Fruit fly (Drosophila melanogaster): ENCODE measurements around the gene ftz-f1.

ftz-f1 gene

DNA sequence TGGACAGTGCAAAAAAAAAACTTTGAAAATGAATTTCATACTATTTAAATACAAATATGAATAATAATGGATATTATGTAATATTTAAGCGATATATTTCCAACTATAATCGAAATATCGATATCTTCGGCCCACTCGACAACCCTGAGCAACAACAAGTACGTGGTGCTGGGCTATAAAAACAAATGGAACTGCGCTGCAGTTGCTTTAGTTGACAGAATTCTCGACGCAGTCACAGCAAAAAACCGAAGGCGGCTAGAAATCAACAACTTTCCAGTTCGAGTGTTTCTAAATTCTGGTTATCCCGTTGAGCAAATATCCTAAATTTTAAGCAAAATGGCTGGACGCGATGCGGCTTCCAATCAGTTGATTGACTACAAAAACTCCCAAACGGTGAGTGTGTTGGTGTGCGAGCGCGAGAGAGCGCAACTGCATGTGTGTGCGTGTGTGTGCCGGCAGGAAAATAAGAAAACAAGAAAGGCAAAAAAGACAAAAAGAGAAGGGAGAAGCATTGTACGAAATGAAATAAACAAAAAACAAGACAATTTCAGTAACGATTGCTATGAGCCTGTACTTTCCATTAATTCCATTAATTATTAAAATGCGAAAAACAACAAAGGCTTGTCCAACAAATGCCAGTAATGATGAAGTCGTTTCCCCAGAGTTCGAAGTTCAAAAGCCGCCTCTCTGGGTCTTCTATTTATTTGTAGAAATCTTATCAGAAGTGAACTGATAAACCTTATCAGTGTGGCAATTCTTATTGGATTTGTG lies 21.5 kb upstream of the ftz-f1 start, which contains the start of gene Cat:
Gene Cat (plus strand): TSS at position 155 of the 771 bp plus-strand sequence.
- TF ChIP-seq CG10348 (GFP tag; IDR thresholded peaks at IDR 0.05), result peak; percentile 26; the same call in 1 of the 2 replicates
- TF ChIP-seq CG14655 (GFP tag; optimal IDR thresholded peaks at IDR 0.05), result peak; percentile 98
- TF ChIP-seq CG32121 (GFP tag; IDR thresholded peaks at IDR 0.05), result peak; percentile 99
- peak; percentile 96 for TF ChIP-seq CG9948 (tag; optimal IDR thresholded peaks at IDR 0.05)
- peak; percentile 99 for TF ChIP-seq CG15710 (tag; optimal IDR thresholded peaks at IDR 0.05)
- TF ChIP-seq Pif1B (GFP tag; optimal IDR thresholded peaks at IDR 0.05), result peak; percentile 99
- peak; percentile 100 for TF ChIP-seq CG13204 (GFP tag; optimal IDR thresholded peaks at IDR 0.05)
- peak; percentile 96 for TF ChIP-seq D1 (tag; optimal IDR thresholded peaks at IDR 0.05)
- TF ChIP-seq CG4496 (GFP tag; IDR thresholded peaks at IDR 0.05), result peak; percentile 99
- peak; percentile 99 for TF ChIP-seq Snoo (tag; optimal IDR thresholded peaks at IDR 0.05)
- TF ChIP-seq Pif1A (GFP tag; optimal IDR thresholded peaks at IDR 0.05), result peak; percentile 99
- peak; percentile 99 for TF ChIP-seq CG34367 (tag; optimal IDR thresholded peaks at IDR 0.05)
- peak; percentile 97 for TF ChIP-seq EcR (GFP tag; optimal IDR thresholded peaks at IDR 0.05)
- peak; percentile 98 for TF ChIP-seq rn (GFP tag; IDR thresholded peaks at IDR 0.05)
- peak; percentile 100 for TF ChIP-seq CG12605 (GFP tag; IDR thresholded peaks at IDR 0.05)
- peak; percentile 99 for TF ChIP-seq Ets98B (GFP tag; IDR thresholded peaks at IDR 0.05)
- TF ChIP-seq CG8301 (tag; optimal IDR thresholded peaks at IDR 0.05), result peak; percentile 97
- peak; percentile 98 for TF ChIP-seq CG8159 (tag; optimal IDR thresholded peaks at IDR 0.05)
- TF ChIP-seq fd96Ca (GFP tag; IDR thresholded peaks at IDR 0.05), result peak; percentile 98; the same call in 2 of the 3 replicates
- TF ChIP-seq gl (tag; optimal IDR thresholded peaks at IDR 0.05), result peak; percentile 100
- peak; percentile 99 for TF ChIP-seq CG17806 (tag; optimal IDR thresholded peaks at IDR 0.05)

DNA sequence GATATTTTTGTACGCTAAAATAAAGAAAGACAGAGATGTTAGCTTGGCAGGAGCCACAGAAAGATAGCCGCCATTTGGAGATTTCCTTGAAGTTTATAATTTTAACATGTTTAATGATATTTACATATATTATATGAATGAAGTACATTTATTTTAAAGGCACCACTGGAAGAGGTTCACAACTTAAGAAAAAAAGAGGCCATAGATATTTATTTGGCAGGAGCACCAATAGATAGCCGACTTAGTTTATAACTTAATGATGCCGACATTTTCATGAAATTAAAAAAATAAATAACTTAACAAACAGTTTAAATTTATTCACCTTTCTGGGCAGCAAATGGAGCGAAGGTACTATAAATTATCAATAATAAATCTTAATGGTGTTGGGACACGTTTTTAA lies 20.9 kb upstream of the ftz-f1 start:
- no peak for TF ChIP-seq CG34367 (tag; optimal IDR thresholded peaks at IDR 0.05)
- no peak for TF ChIP-seq CG10348 (GFP tag; IDR thresholded peaks at IDR 0.05)
- no peak for TF ChIP-seq CG15710 (tag; optimal IDR thresholded peaks at IDR 0.05)
- TF ChIP-seq CG9948 (tag; optimal IDR thresholded peaks at IDR 0.05), result no peak
- no peak for TF ChIP-seq CG8159 (tag; optimal IDR thresholded peaks at IDR 0.05)
- TF ChIP-seq EcR (GFP tag; optimal IDR thresholded peaks at IDR 0.05), result no peak
- no peak for TF ChIP-seq Pif1B (GFP tag; optimal IDR thresholded peaks at IDR 0.05)
- TF ChIP-seq gl (tag; optimal IDR thresholded peaks at IDR 0.05), result no peak
- TF ChIP-seq Snoo (tag; optimal IDR thresholded peaks at IDR 0.05), result no peak
- no peak for TF ChIP-seq Pif1A (GFP tag; optimal IDR thresholded peaks at IDR 0.05)

DNA sequence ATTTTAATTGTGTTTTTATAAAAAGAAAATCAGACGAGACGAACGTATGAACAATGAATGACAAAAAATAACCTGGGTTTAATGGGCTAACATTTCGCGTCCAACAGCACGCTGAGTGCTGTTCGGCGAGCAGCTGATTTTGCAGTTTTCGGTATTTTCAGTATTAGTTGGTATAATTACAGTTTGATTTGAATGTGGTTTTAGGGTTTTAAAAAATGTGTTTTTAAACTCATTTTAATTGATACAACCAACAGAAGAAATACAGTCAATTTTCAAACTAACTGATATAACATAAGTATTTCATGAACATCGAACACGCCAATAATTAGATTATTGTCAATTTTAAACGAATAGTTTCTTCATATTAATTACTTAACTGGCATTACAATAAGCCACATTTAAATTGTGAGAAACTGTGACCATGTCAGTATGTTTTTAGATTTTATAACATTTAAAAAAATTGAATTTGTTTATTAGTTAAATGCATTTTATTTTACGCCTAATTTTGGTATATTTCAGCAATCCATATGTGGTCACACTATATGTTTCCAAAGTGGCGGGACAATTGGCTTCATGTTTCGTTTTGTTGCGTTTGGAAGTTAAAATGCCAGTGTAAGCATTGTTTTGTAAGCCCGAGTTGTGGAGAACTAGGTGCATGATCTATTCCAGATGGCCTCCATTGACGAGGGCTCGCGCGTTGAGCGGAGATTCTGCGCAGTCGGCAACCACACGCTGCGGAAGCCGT lies 19.7 kb upstream of the ftz-f1 start, which contains the start of the genes CG14073 and HipHop:
Gene CG14073 (minus strand): TSS at position 38 of the 745 bp plus-strand sequence.
Gene HipHop (plus strand): TSS at position 534 of the 745 bp plus-strand sequence.
- TF ChIP-seq Snoo (tag; optimal IDR thresholded peaks at IDR 0.05), result no peak
- TF ChIP-seq Ets98B (GFP tag; IDR thresholded peaks at IDR 0.05), result no peak
- no peak for TF ChIP-seq CG17806 (tag; optimal IDR thresholded peaks at IDR 0.05)
- no peak for TF ChIP-seq CG9948 (tag; optimal IDR thresholded peaks at IDR 0.05)
- TF ChIP-seq CG10348 (GFP tag; IDR thresholded peaks at IDR 0.05), result no peak
- TF ChIP-seq D1 (tag; optimal IDR thresholded peaks at IDR 0.05), result no peak
- TF ChIP-seq CG8301 (tag; optimal IDR thresholded peaks at IDR 0.05), result no peak
- TF ChIP-seq CG32121 (GFP tag; IDR thresholded peaks at IDR 0.05), result no peak
- TF ChIP-seq rn (GFP tag; IDR thresholded peaks at IDR 0.05), result no peak
- TF ChIP-seq CG15710 (tag; optimal IDR thresholded peaks at IDR 0.05), result no peak
- no peak for TF ChIP-seq gl (tag; optimal IDR thresholded peaks at IDR 0.05)
- no peak for TF ChIP-seq CG4496 (GFP tag; IDR thresholded peaks at IDR 0.05)
- TF ChIP-seq CG14655 (GFP tag; optimal IDR thresholded peaks at IDR 0.05), result no peak
- no peak for TF ChIP-seq fd96Ca (GFP tag; IDR thresholded peaks at IDR 0.05)
- TF ChIP-seq EcR (GFP tag; optimal IDR thresholded peaks at IDR 0.05), result no peak
- TF ChIP-seq Pif1B (GFP tag; optimal IDR thresholded peaks at IDR 0.05), result no peak
- no peak for TF ChIP-seq CG12605 (GFP tag; IDR thresholded peaks at IDR 0.05)
- no peak for TF ChIP-seq CG8159 (tag; optimal IDR thresholded peaks at IDR 0.05)
- TF ChIP-seq Pif1A (GFP tag; optimal IDR thresholded peaks at IDR 0.05), result no peak
- no peak for TF ChIP-seq CG34367 (tag; optimal IDR thresholded peaks at IDR 0.05)

DNA sequence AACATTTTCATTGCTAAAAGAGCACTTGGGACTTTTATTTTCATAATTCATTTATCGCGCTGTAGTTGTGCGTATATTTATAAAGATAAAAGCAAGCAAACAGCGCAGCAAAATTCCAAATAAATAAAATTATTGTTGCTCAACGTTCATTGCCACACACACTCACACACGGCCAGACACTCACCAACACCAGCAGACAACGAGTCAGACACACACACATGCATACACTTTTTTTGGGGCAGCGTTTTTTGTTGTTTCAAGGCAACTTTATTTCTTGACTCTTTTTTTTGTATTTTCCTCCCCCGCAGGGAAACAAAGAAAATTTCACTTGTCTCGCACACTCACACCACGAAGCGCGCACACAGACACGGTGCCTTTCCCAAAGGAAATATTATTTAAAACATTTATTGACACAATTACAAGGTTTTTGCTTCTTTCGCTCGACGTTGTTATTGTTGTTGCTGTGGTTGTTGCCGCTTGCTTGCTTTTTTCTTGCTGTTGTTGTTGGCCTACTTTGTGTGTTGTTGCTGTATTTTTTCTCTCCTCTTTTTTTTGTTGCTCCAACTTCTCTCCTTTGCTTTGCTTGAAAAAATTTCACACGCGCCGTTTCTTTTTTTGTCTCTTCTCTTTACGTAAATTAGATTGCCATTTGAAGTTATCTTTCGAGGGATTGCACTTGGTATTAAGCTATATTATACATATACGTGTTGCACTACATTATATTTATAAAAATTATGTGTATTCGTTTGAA lies 19.0 kb upstream of the ftz-f1 start:
- TF ChIP-seq fd96Ca (GFP tag; IDR thresholded peaks at IDR 0.05) (no peak; the same call in 1 of the 3 replicates), CG13204 (GFP tag; optimal IDR thresholded peaks at IDR 0.05) (peak; percentile 85), CG32121 (GFP tag; IDR thresholded peaks at IDR 0.05) (peak; percentile 50; the same call in 1 of the 2 replicates), CG8301 (tag; optimal IDR thresholded peaks at IDR 0.05) (peak; percentile 50), CG10348 (GFP tag; IDR thresholded peaks at IDR 0.05) (no peak), CG4496 (GFP tag; IDR thresholded peaks at IDR 0.05) (peak; percentile 78; the same call in 2 of the 3 replicates), D1 (tag; optimal IDR thresholded peaks at IDR 0.05) (no peak), Pif1B (GFP tag; optimal IDR thresholded peaks at IDR 0.05) (peak; percentile 40), CG12605 (GFP tag; IDR thresholded peaks at IDR 0.05) (peak; percentile 51), rn (GFP tag; IDR thresholded peaks at IDR 0.05) (no peak), CG8159 (tag; optimal IDR thresholded peaks at IDR 0.05) (peak; percentile 67), CG14655 (GFP tag; optimal IDR thresholded peaks at IDR 0.05) (peak; percentile 66), CG9948 (tag; optimal IDR thresholded peaks at IDR 0.05) (peak; percentile 18), EcR (GFP tag; optimal IDR thresholded peaks at IDR 0.05) (peak; percentile 55), Ets98B (GFP tag; IDR thresholded peaks at IDR 0.05) (0 out of 2 replicates have a peak, but pooled peaks have one; percentile 49), Snoo (tag; optimal IDR thresholded peaks at IDR 0.05) (no peak), CG34367 (tag; optimal IDR thresholded peaks at IDR 0.05) (peak; percentile 74), CG15710 (tag; optimal IDR thresholded peaks at IDR 0.05) (peak; percentile 68), gl (tag; optimal IDR thresholded peaks at IDR 0.05) (peak; percentile 77), Pif1A (GFP tag; optimal IDR thresholded peaks at IDR 0.05) (peak; percentile 47), CG17806 (tag; optimal IDR thresholded peaks at IDR 0.05) (peak; percentile 52)
